Fruit fly (Drosophila melanogaster) whole organism, embryonic: ENCODE data around the gene Paris.

Source experiments
- CG10147 ChIP-seq: fragments of 200-800 bp; sonication (Bioruptor generic); optimal IDR thresholded peaks from 2 replicates; lab custom pipeline; 2019; ENCODE audit warnings: missing biosample characterization, mild to moderate bottlenecking, missing genetic modification characterization, moderate library complexity
- CG10267 ChIP-seq: fragments of 200-800 bp; sonication (Bioruptor generic); optimal IDR thresholded peaks from 2 replicates; lab custom pipeline; 2018; ENCODE audit warnings: missing biosample characterization, mild to moderate bottlenecking, missing genetic modification characterization, moderate library complexity
- CG10366 ChIP-seq: fragments of 200-800 bp; sonication (Bioruptor generic); IDR thresholded peaks from 2 replicates; pipeline ENCODE4 v1.3.6; 2022; ENCODE audit warnings: missing biosample characterization, missing genetic modification characterization
- CG10462 ChIP-seq: fragments of 200-800 bp; sonication (Bioruptor generic); optimal IDR thresholded peaks from 2 replicates; lab custom pipeline; 2016; ENCODE audit warnings: missing biosample characterization, missing genetic modification characterization
- CG12155 ChIP-seq: fragments of 200-800 bp; sonication (Bioruptor generic); optimal IDR thresholded peaks from 3 replicates; lab custom pipeline; 2016; ENCODE audit warnings: missing biosample characterization, missing genetic modification characterization
- CG12236 ChIP-seq: fragments of 200-800 bp; sonication (Bioruptor generic); optimal IDR thresholded peaks from 2 replicates; lab custom pipeline; 2016; ENCODE audit warnings: missing biosample characterization, missing genetic modification characterization
- CG12391 ChIP-seq: fragments of 200-800 bp; sonication (Bioruptor generic); optimal IDR thresholded peaks from 3 replicates; lab custom pipeline; 2018; ENCODE audit warnings: missing biosample characterization, mild to moderate bottlenecking, missing genetic modification characterization, moderate library complexity
- CG13287 ChIP-seq: fragments of 200-800 bp; sonication (Bioruptor generic); IDR thresholded peaks from 2 replicates; pipeline ENCODE4 v1.3.6; 2022; ENCODE audit warnings: missing biosample characterization, missing genetic modification characterization; ENCODE audit not compliant: partially characterized antibody
- CG14667 ChIP-seq: fragments of 200-800 bp; sonication (Bioruptor generic); IDR thresholded peaks from 2 replicates; pipeline ENCODE4 v1.3.6; 2022; ENCODE audit warnings: missing biosample characterization, missing genetic modification characterization
- CG15073 ChIP-seq: fragments of 200-800 bp; sonication (Bioruptor generic); optimal IDR thresholded peaks from 2 replicates; lab custom pipeline; 2016; ENCODE audit warnings: missing biosample characterization, missing genetic modification characterization
- CG16813 ChIP-seq: fragments of 200-800 bp; sonication (Bioruptor generic); IDR thresholded peaks from 3 replicates; pipeline ENCODE4 v1.3.6; 2022; ENCODE audit warnings: missing biosample characterization, missing genetic modification characterization; ENCODE audit not compliant: partially characterized antibody
- CG2712 ChIP-seq: fragments of 200-800 bp; optimal IDR thresholded peaks from 3 replicates; lab custom pipeline; 2019; ENCODE audit warnings: missing biosample characterization, mild to moderate bottlenecking, missing genetic modification characterization, moderate library complexity
- CG2875 ChIP-seq: fragments of 200-800 bp; sonication (Bioruptor generic); optimal IDR thresholded peaks from 2 replicates; lab custom pipeline; 2017; ENCODE audit warnings: missing biosample characterization, mild to moderate bottlenecking, missing genetic modification characterization, missing genetic modification reagents
- CG30020 ChIP-seq: fragments of 200-800 bp; optimal IDR thresholded peaks from 2 replicates; lab custom pipeline; 2019; ENCODE audit warnings: missing biosample characterization, mild to moderate bottlenecking, missing genetic modification characterization, moderate library complexity
- CG3726 ChIP-seq: fragments of 200-800 bp; sonication (Bioruptor generic); IDR thresholded peaks from 3 replicates; pipeline ENCODE4, ENCODE4 v1.3.6; 2022; ENCODE audit warnings: missing biosample characterization, missing genetic modification characterization
- CG3838 ChIP-seq: fragments of 200-800 bp; sonication (Bioruptor generic); optimal IDR thresholded peaks from 3 replicates; lab custom pipeline; 2016; ENCODE audit warnings: missing biosample characterization, missing genetic modification characterization
- CG6813 ChIP-seq: fragments of 200-800 bp; sonication (Bioruptor generic); optimal IDR thresholded peaks from 2 replicates; lab custom pipeline; 2017; ENCODE audit warnings: missing biosample characterization, missing genetic modification characterization, mild to moderate bottlenecking, moderate library complexity, missing genetic modification reagents
- CG7987 ChIP-seq: fragments of 200-800 bp; sonication (Bioruptor generic); optimal IDR thresholded peaks from 2 replicates; lab custom pipeline; 2018; ENCODE audit warnings: missing biosample characterization, mild to moderate bottlenecking, missing genetic modification characterization, moderate library complexity
- CG9876 ChIP-seq: fragments of 200-800 bp; sonication (Bioruptor generic); optimal IDR thresholded peaks from 2 replicates; lab custom pipeline; 2016; ENCODE audit warnings: missing biosample characterization, missing genetic modification characterization
- CoRest ChIP-seq: fragments of 200-800 bp; sonication (Bioruptor generic); optimal IDR thresholded peaks from 3 replicates; lab custom pipeline; 2018; ENCODE audit warnings: missing biosample characterization, mild to moderate bottlenecking, missing genetic modification characterization, moderate library complexity
- D19B ChIP-seq: fragments of 200-800 bp; sonication (Bioruptor generic); optimal IDR thresholded peaks from 2 replicates; lab custom pipeline; 2017; ENCODE audit warnings: missing biosample characterization, mild to moderate bottlenecking, missing genetic modification characterization
- Doc3 ChIP-seq: fragments of 200-800 bp; sonication (Bioruptor generic); IDR thresholded peaks from 3 replicates; pipeline ENCODE4 v1.3.6; 2022; ENCODE audit warnings: missing biosample characterization, missing genetic modification characterization; ENCODE audit not compliant: partially characterized antibody
- HHEX ChIP-seq: fragments of 200-800 bp; sonication (Bioruptor generic); optimal IDR thresholded peaks from 3 replicates; lab custom pipeline; 2017; ENCODE audit warnings: missing biosample characterization, mild to moderate bottlenecking, missing genetic modification characterization, missing genetic modification reagents
- Jarid2 ChIP-seq: fragments of 200-800 bp; sonication (Bioruptor generic); optimal IDR thresholded peaks from 3 replicates; lab custom pipeline; 2017; ENCODE audit warnings: mild to moderate bottlenecking, missing biosample characterization, missing genetic modification reagents, missing genetic modification characterization
- Nf-YB ChIP-seq: fragments of 200-800 bp; sonication (Bioruptor generic); optimal IDR thresholded peaks from 3 replicates; lab custom pipeline; 2019; ENCODE audit warnings: missing biosample characterization, mild to moderate bottlenecking, missing genetic modification characterization, moderate library complexity
- Opbp ChIP-seq: fragments of 200-800 bp; sonication (Bioruptor generic); IDR thresholded peaks from 3 replicates; pipeline ENCODE4 v1.3.6; 2022; ENCODE audit warnings: missing biosample characterization, missing genetic modification characterization; ENCODE audit not compliant: partially characterized antibody
- Scr ChIP-seq: fragments of 200-800 bp; sonication (Bioruptor generic); IDR thresholded peaks from 2 replicates; pipeline ENCODE4 v1.3.6; 2022; ENCODE audit warnings: missing biosample characterization, missing genetic modification characterization; ENCODE audit not compliant: partially characterized antibody
- Spps ChIP-seq: fragments of 200-800 bp; sonication (Bioruptor generic); optimal IDR thresholded peaks from 2 replicates; lab custom pipeline; 2018; ENCODE audit warnings: missing biosample characterization, mild to moderate bottlenecking, missing genetic modification characterization
- Xrp1 ChIP-seq: fragments of 200-800 bp; sonication (Bioruptor generic); IDR thresholded peaks from 2 replicates; pipeline ENCODE4 v1.3.6; 2022; ENCODE audit warnings: missing biosample characterization, missing genetic modification characterization
- ac ChIP-seq: fragments of 200-800 bp; sonication (Bioruptor generic); optimal IDR thresholded peaks from 3 replicates; lab custom pipeline; 2017; ENCODE audit warnings: missing biosample characterization, mild to moderate bottlenecking, missing genetic modification characterization
- aop ChIP-seq: fragments of 200-800 bp; sonication (Bioruptor generic); IDR thresholded peaks from 2 replicates; pipeline ENCODE4 v1.3.6; 2022; ENCODE audit warnings: missing biosample characterization, missing genetic modification characterization
- ase ChIP-seq: fragments of 200-800 bp; sonication (Bioruptor generic); IDR thresholded peaks from 3 replicates; pipeline ENCODE4 v1.3.6; 2022; ENCODE audit warnings: missing biosample characterization, missing genetic modification characterization
- az2 ChIP-seq: fragments of 200-800 bp; sonication (Bioruptor generic); optimal IDR thresholded peaks from 3 replicates; lab custom pipeline; 2016; ENCODE audit warnings: missing biosample characterization, missing genetic modification characterization
- chinmo ChIP-seq: fragments of 200-800 bp; sonication (Bioruptor generic); IDR thresholded peaks from 4 replicates; pipeline ENCODE4 v1.3.6; 2022; ENCODE audit warnings: missing biosample characterization, missing genetic modification characterization; ENCODE audit not compliant: partially characterized antibody
- chn ChIP-seq: fragments of 200-800 bp; sonication (Bioruptor generic); optimal IDR thresholded peaks from 2 replicates; lab custom pipeline; 2016; ENCODE audit warnings: missing biosample characterization, missing genetic modification characterization
- en ChIP-seq: fragments of 200-800 bp; sonication (Bioruptor generic); optimal IDR thresholded peaks from 2 replicates; lab custom pipeline; 2016; ENCODE audit warnings: missing biosample characterization, missing genetic modification characterization
- gcm ChIP-seq: fragments of 200-800 bp; sonication (Bioruptor generic); optimal IDR thresholded peaks from 2 replicates; lab custom pipeline; 2019; ENCODE audit warnings: missing biosample characterization, mild to moderate bottlenecking, missing genetic modification characterization, moderate library complexity
- gcm2 ChIP-seq: fragments of 200-800 bp; sonication (Bioruptor generic); optimal IDR thresholded peaks from 2 replicates; lab custom pipeline; 2016; ENCODE audit warnings: missing biosample characterization, missing genetic modification characterization
- gfzf ChIP-seq: fragments of 200-800 bp; sonication (Bioruptor generic); optimal IDR thresholded peaks from 2 replicates; lab custom pipeline; 2016; ENCODE audit warnings: missing biosample characterization, mild to moderate bottlenecking, missing genetic modification characterization, moderate library complexity
- hb ChIP-seq: fragments of 200-800 bp; sonication (Bioruptor generic); IDR thresholded peaks from 3 replicates; pipeline ENCODE4 v1.3.6; 2022; ENCODE audit warnings: missing biosample characterization, missing genetic modification characterization; ENCODE audit not compliant: partially characterized antibody
- hbn ChIP-seq: fragments of 200-800 bp; sonication (Bioruptor generic); IDR thresholded peaks from 2 replicates; pipeline ENCODE4 v1.3.6; 2022; ENCODE audit warnings: missing biosample characterization, missing genetic modification characterization; ENCODE audit not compliant: partially characterized antibody
- inv ChIP-seq: fragments of 200-800 bp; sonication (Bioruptor generic); IDR thresholded peaks from 2 replicates; pipeline ENCODE4 v1.3.6; 2022; ENCODE audit warnings: missing biosample characterization, missing genetic modification characterization; ENCODE audit not compliant: partially characterized antibody
- kni ChIP-seq: fragments of 200-800 bp; sonication (Bioruptor generic); optimal IDR thresholded peaks from 3 replicates; lab custom pipeline; 2017; ENCODE audit warnings: mild to moderate bottlenecking, missing biosample characterization, missing genetic modification reagents, missing genetic modification characterization
- p53 ChIP-seq: fragments of 200-800 bp; sonication (Bioruptor generic); optimal IDR thresholded peaks from 2 replicates; lab custom pipeline; 2016; ENCODE audit warnings: missing biosample characterization, missing genetic modification characterization
- sisA ChIP-seq: fragments of 200-800 bp; sonication (Bioruptor generic); IDR thresholded peaks from 2 replicates; pipeline ENCODE4 v1.3.6; 2022; ENCODE audit warnings: missing biosample characterization, missing genetic modification characterization
- sr ChIP-seq: fragments of 200-800 bp; sonication (Bioruptor generic); IDR thresholded peaks from 3 replicates; pipeline ENCODE4 v1.3.6; 2022; ENCODE audit warnings: missing biosample characterization, missing genetic modification characterization
- sug ChIP-seq: fragments of 200-800 bp; optimal IDR thresholded peaks from 2 replicates; lab custom pipeline; 2019; ENCODE audit warnings: missing biosample characterization, mild to moderate bottlenecking, missing genetic modification characterization, moderate library complexity
- tio ChIP-seq: fragments of 200-800 bp; sonication (Bioruptor generic); optimal IDR thresholded peaks from 2 replicates; lab custom pipeline; 2017; ENCODE audit warnings: missing biosample characterization, missing genetic modification characterization, inconsistent platforms
- vnd ChIP-seq: fragments of 200-800 bp; sonication (Bioruptor generic); IDR thresholded peaks from 3 replicates; pipeline ENCODE4 v1.3.6; 2022; ENCODE audit warnings: missing biosample characterization, missing genetic modification characterization; ENCODE audit not compliant: partially characterized antibody
- zen2 ChIP-seq: fragments of 200-800 bp; sonication (Bioruptor generic); IDR thresholded peaks from 3 replicates; pipeline ENCODE4 v1.3.6; 2022; ENCODE audit warnings: missing biosample characterization, missing genetic modification characterization; ENCODE audit not compliant: partially characterized antibody

Gene Paris

dm6 chr2L:4464946-4465345 is 1.5 kb downstream of the Paris start, which contains the start of gene FIG4 (continued):
- TF ChIP-seq gfzf (GFP tag; lab: Kevin White, UChicago) (no peak), CoRest (tag; lab: Kevin White, UChicago) (peak; percentile 20), CG7987 (no peak), hb (no peak), CG12391 (tag; lab: Kevin White, UChicago) (peak; percentile 7), chn (no peak), CG15073 (GFP tag; lab: Kevin White, UChicago) (no peak), Xrp1 (GFP tag; lab: Robert Waterston, UW) (no peak), CG13287 (GFP tag; lab: Robert Waterston, UW) (peak; percentile 86), sug (no peak), Opbp (peak; percentile 54; the same call in 1 of the 3 replicates), Nf-YB (GFP tag; lab: Kevin White, UChicago) (peak; percentile 7), CG12236 (GFP tag; lab: Kevin White, UChicago) (no peak), CG3838 (GFP tag; lab: Kevin White, UChicago) (no peak), Scr (GFP tag; lab: Robert Waterston, UW) (peak; percentile 79), sr (GFP tag; lab: Robert Waterston, UW) (no peak), CG10462 (GFP tag; lab: Kevin White, UChicago) (no peak), CG2712 (tag; lab: Kevin White, UChicago) (no peak), CG10366 (GFP tag; lab: Robert Waterston, UW) (no peak), CG30020 (tag; lab: Kevin White, UChicago) (no peak), en (no peak), CG3726 (GFP tag; lab: Robert Waterston, UW) (no peak), CG14667 (GFP tag; lab: Robert Waterston, UW) (no peak), ase (no peak), tio (GFP tag; lab: Kevin White, UChicago) (no peak), az2 (GFP tag; lab: Kevin White, UChicago) (no peak), aop (GFP tag; lab: Robert Waterston, UW) (no peak), Jarid2 (GFP tag; lab: Kevin White, UChicago) (no peak), vnd (GFP tag; lab: Robert Waterston, UW) (0 out of 3 replicates have a peak, but pooled peaks have one; percentile 23), CG6813 (GFP tag; lab: Kevin White, UChicago) (no peak), zen2 (GFP tag; lab: Robert Waterston, UW) (peak; percentile 89), HHEX (GFP tag; lab: Kevin White, UChicago) (no peak), CG12155 (GFP tag; lab: Kevin White, UChicago) (no peak), gcm2 (GFP tag; lab: Kevin White, UChicago) (no peak), CG10147 (GFP tag; lab: Kevin White, UChicago) (peak; percentile 9), ac (GFP tag; lab: Kevin White, UChicago) (no peak), gcm (GFP tag; lab: Kevin White, UChicago) (peak; percentile 14), chinmo (GFP tag; lab: Robert Waterston, UW) (peak; percentile 58; the same call in 1 of the 4 replicates), CG16813 (GFP tag; lab: Robert Waterston, UW) (peak; percentile 64; the same call in 2 of the 3 replicates), CG9876 (GFP tag; lab: Kevin White, UChicago) (no peak), hbn (GFP tag; lab: Robert Waterston, UW) (peak; percentile 83), Doc3 (peak; percentile 91), inv (GFP tag; lab: Robert Waterston, UW) (peak; percentile 48), sisA (no peak), kni (GFP tag; lab: Kevin White, UChicago) (peak; percentile 10), CG2875 (GFP tag; lab: Kevin White, UChicago) (no peak), CG10267 (peak; percentile 35), D19B (GFP tag; lab: Kevin White, UChicago) (no peak), p53 (GFP tag; lab: Kevin White, UChicago) (no peak), Spps (tag; lab: Kevin White, UChicago) (no peak)
